Fruit fly (Drosophila melanogaster) whole organism, embryonic: ENCODE measurements around the gene CG42811.

Source experiments
- Bdp1 ChIP-seq: fragments of 200-800 bp; sonication (Bioruptor generic); optimal IDR thresholded peaks from 3 replicates; lab custom pipeline; 2016; ENCODE audit warnings: missing biosample characterization, missing genetic modification characterization
- Bteb2 ChIP-seq: fragments of 200-800 bp; sonication (Bioruptor generic); optimal IDR thresholded peaks from 2 replicates; lab custom pipeline; 2016; ENCODE audit warnings: missing biosample characterization, missing genetic modification characterization
- CG10321 ChIP-seq: fragments of 200-800 bp; sonication (Bioruptor generic); IDR thresholded peaks from 2 replicates; pipeline ENCODE4 v1.3.6; 2022; ENCODE audit warnings: missing biosample characterization, missing genetic modification characterization
- CG10543 ChIP-seq: fragments of 200-800 bp; sonication (Bioruptor generic); optimal IDR thresholded peaks from 3 replicates; lab custom pipeline; 2017; ENCODE audit warnings: missing biosample characterization, mild to moderate bottlenecking, missing genetic modification characterization, moderate library complexity
- CG11560 ChIP-seq: fragments of 200-800 bp; sonication (Bioruptor generic); IDR thresholded peaks from 3 replicates; pipeline ENCODE4 v1.3.6; 2022; ENCODE audit warnings: missing biosample characterization, missing genetic modification characterization
- CG12299 ChIP-seq: fragments of 200-800 bp; sonication (Bioruptor generic); optimal IDR thresholded peaks from 2 replicates; lab custom pipeline; 2018; ENCODE audit warnings: missing biosample characterization, mild to moderate bottlenecking, missing genetic modification characterization
- CG12744 ChIP-seq: fragments of 200-800 bp; sonication (Bioruptor generic); optimal IDR thresholded peaks from 2 replicates; lab custom pipeline; 2016; ENCODE audit warnings: missing biosample characterization, missing genetic modification characterization
- CG17361 ChIP-seq: fragments of 200-800 bp; sonication (Bioruptor generic); IDR thresholded peaks from 3 replicates; pipeline ENCODE4 v1.3.6; 2022; ENCODE audit warnings: missing biosample characterization, missing genetic modification characterization
- CG1792 ChIP-seq: fragments of 200-800 bp; sonication (Bioruptor generic); optimal IDR thresholded peaks from 2 replicates; lab custom pipeline; 2016; ENCODE audit warnings: missing biosample characterization, missing genetic modification characterization
- CG1832 ChIP-seq: fragments of 200-800 bp; sonication (Bioruptor generic); optimal IDR thresholded peaks from 2 replicates; lab custom pipeline; 2017; ENCODE audit warnings: missing biosample characterization, mild to moderate bottlenecking, missing genetic modification characterization, inconsistent platforms
- CG2129 ChIP-seq: fragments of 200-800 bp; sonication (Bioruptor generic); IDR thresholded peaks from 2 replicates; pipeline ENCODE4 v1.3.6; 2022; ENCODE audit warnings: missing biosample characterization, missing genetic modification characterization; ENCODE audit not compliant: partially characterized antibody
- CG2678 ChIP-seq: fragments of 200-800 bp; sonication (Bioruptor generic); optimal IDR thresholded peaks from 3 replicates; lab custom pipeline; 2019; ENCODE audit warnings: missing biosample characterization, mild to moderate bottlenecking, missing genetic modification characterization, moderate library complexity
- CG2889 ChIP-seq: fragments of 200-800 bp; sonication (Bioruptor generic); IDR thresholded peaks from 3 replicates; pipeline ENCODE4 v1.3.6; 2022; ENCODE audit warnings: missing biosample characterization, missing genetic modification characterization
- CG4424 ChIP-seq: fragments of 200-800 bp; sonication (Bioruptor generic); optimal IDR thresholded peaks from 3 replicates; lab custom pipeline; 2016; ENCODE audit warnings: missing biosample characterization, missing genetic modification characterization
- CG7372 ChIP-seq: fragments of 200-800 bp; sonication (Bioruptor generic); IDR thresholded peaks from 2 replicates; pipeline ENCODE4 v1.3.6; 2022; ENCODE audit warnings: missing biosample characterization, missing genetic modification characterization
- CG7928 ChIP-seq: fragments of 200-800 bp; sonication (Bioruptor generic); optimal IDR thresholded peaks from 2 replicates; lab custom pipeline; 2017; ENCODE audit warnings: missing biosample characterization, mild to moderate bottlenecking, missing genetic modification characterization
- CG8290 ChIP-seq, 3 experiments: fragments of 200-800 bp; sonication (Bioruptor generic); optimal IDR thresholded peaks; 2 replicates each; lab custom pipeline; 2016 to 2019; ENCODE audit warnings: missing biosample characterization in 3 of 3, missing genetic modification characterization in 3 of 3, mild to moderate bottlenecking in 2 of 3, moderate library complexity in 1 of 3
- CG9797 ChIP-seq: fragments of 200-800 bp; sonication (Bioruptor generic); optimal IDR thresholded peaks from 3 replicates; lab custom pipeline; 2018; ENCODE audit warnings: missing biosample characterization, mild to moderate bottlenecking, missing genetic modification characterization
- CG9817 ChIP-seq: fragments of 200-800 bp; sonication (Bioruptor generic); optimal IDR thresholded peaks from 2 replicates; lab custom pipeline; 2018; ENCODE audit warnings: missing biosample characterization, mild to moderate bottlenecking, missing genetic modification characterization, moderate library complexity
- CTCF ChIP-seq: fragments of 200-800 bp; sonication (Bioruptor generic); optimal IDR thresholded peaks from 2 replicates; lab custom pipeline; 2017; ENCODE audit warnings: missing biosample characterization, mild to moderate bottlenecking, missing genetic modification characterization, moderate library complexity
- Dbx ChIP-seq: fragments of 200-800 bp; sonication (Bioruptor generic); IDR thresholded peaks from 3 replicates; pipeline ENCODE4 v1.3.6; 2022; ENCODE audit warnings: missing biosample characterization, missing genetic modification characterization
- Dp ChIP-seq: fragments of 200-800 bp; sonication (Bioruptor generic); optimal IDR thresholded peaks from 2 replicates; lab custom pipeline; 2018; ENCODE audit warnings: missing biosample characterization, mild to moderate bottlenecking, missing genetic modification characterization, moderate library complexity
- Gug ChIP-seq: fragments of 200-800 bp; sonication (Bioruptor generic); IDR thresholded peaks from 4 replicates; pipeline ENCODE4 v1.3.6; 2022; ENCODE audit warnings: missing biosample characterization, missing genetic modification characterization
- H2.0 ChIP-seq: fragments of 200-800 bp; sonication (Bioruptor generic); IDR thresholded peaks from 2 replicates; pipeline ENCODE4 v1.3.6; 2022; ENCODE audit warnings: missing biosample characterization, missing genetic modification characterization
- Hsf ChIP-seq: fragments of 200-800 bp; sonication (Bioruptor generic); optimal IDR thresholded peaks from 3 replicates; lab custom pipeline; 2016; ENCODE audit warnings: missing biosample characterization, missing genetic modification characterization
- NK7.1 ChIP-seq: fragments of 200-800 bp; sonication (Bioruptor generic); optimal IDR thresholded peaks from 3 replicates; lab custom pipeline; 2016; ENCODE audit warnings: missing biosample characterization, missing genetic modification characterization
- Ravus ChIP-seq: fragments of 200-800 bp; sonication (Bioruptor generic); IDR thresholded peaks from 2 replicates; pipeline ENCODE4 v1.3.6; 2022; ENCODE audit warnings: missing biosample characterization, missing genetic modification characterization
- Tbp ChIP-seq: fragments of >200 bp; optimal IDR thresholded peaks from 2 replicates; lab custom pipeline; 2018; ENCODE audit warnings: missing biosample characterization, missing genetic modification characterization
- aop ChIP-seq: fragments of 200-800 bp; sonication (Bioruptor generic); IDR thresholded peaks from 2 replicates; pipeline ENCODE4 v1.3.6; 2022; ENCODE audit warnings: missing biosample characterization, missing genetic modification characterization
- bcd ChIP-seq: fragments of 200-800 bp; sonication (Bioruptor generic); optimal IDR thresholded peaks from 2 replicates; lab custom pipeline; 2017; ENCODE audit warnings: missing biosample characterization, mild to moderate bottlenecking, missing genetic modification characterization
- br ChIP-seq: fragments of >200 bp; optimal IDR thresholded peaks from 2 replicates; lab custom pipeline; 2017
- btn ChIP-seq: fragments of 200-800 bp; sonication (Bioruptor generic); optimal IDR thresholded peaks from 2 replicates; lab custom pipeline; 2016; ENCODE audit warnings: missing biosample characterization, missing genetic modification characterization
- cad ChIP-seq: fragments of >200 bp; optimal IDR thresholded peaks from 2 replicates; lab custom pipeline; 2017; ENCODE audit warnings: missing biosample characterization, missing genetic modification characterization
- caup ChIP-seq: fragments of 200-800 bp; sonication (Bioruptor generic); optimal IDR thresholded peaks from 3 replicates; lab custom pipeline; 2017; ENCODE audit warnings: missing biosample characterization, mild to moderate bottlenecking, missing genetic modification characterization, moderate library complexity; ENCODE audit not compliant: severe bottlenecking
- croc ChIP-seq: fragments of 200-800 bp; sonication (Bioruptor generic); conservative IDR thresholded peaks from 3 replicates; pipeline ENCODE4 v1.3.6; 2022; ENCODE audit warnings: missing biosample characterization, missing genetic modification characterization
- crp ChIP-seq, 2 experiments: fragments of 200-800 bp; sonication (Bioruptor generic); optimal IDR thresholded peaks; 2 replicates in 1 of 2; 3 replicates in 1 of 2; lab custom pipeline; 2017; ENCODE audit warnings: missing biosample characterization in 2 of 2, missing genetic modification characterization in 2 of 2, mild to moderate bottlenecking in 1 of 2, moderate library complexity in 1 of 2
- esg ChIP-seq: fragments of 200-800 bp; sonication (Bioruptor generic); conservative IDR thresholded peaks from 2 replicates; pipeline ENCODE4 v1.3.6; 2022; ENCODE audit warnings: missing biosample characterization, missing genetic modification characterization
- gce ChIP-seq: fragments of 200-800 bp; sonication (Bioruptor generic); IDR thresholded peaks from 3 replicates; pipeline ENCODE4 v1.3.6; 2022; ENCODE audit warnings: missing biosample characterization, missing genetic modification characterization
- her ChIP-seq: fragments of 200-800 bp; sonication (Bioruptor generic); optimal IDR thresholded peaks from 2 replicates; lab custom pipeline; 2016; ENCODE audit warnings: missing biosample characterization, missing genetic modification characterization
- kni ChIP-seq: fragments of 200-800 bp; sonication (Bioruptor generic); optimal IDR thresholded peaks from 3 replicates; lab custom pipeline; 2017; ENCODE audit warnings: mild to moderate bottlenecking, missing biosample characterization, missing genetic modification reagents, missing genetic modification characterization
- lab ChIP-seq: fragments of 200-800 bp; sonication (Bioruptor generic); optimal IDR thresholded peaks from 3 replicates; lab custom pipeline; 2017; ENCODE audit warnings: missing biosample characterization, missing genetic modification characterization, mild to moderate bottlenecking, moderate library complexity, missing genetic modification reagents
- pb ChIP-seq: fragments of 200-800 bp; sonication (Bioruptor generic); optimal IDR thresholded peaks from 3 replicates; lab custom pipeline; 2016; ENCODE audit warnings: missing biosample characterization, missing genetic modification characterization
- pfk ChIP-seq: fragments of 200-800 bp; sonication (Bioruptor generic); optimal IDR thresholded peaks from 2 replicates; lab custom pipeline; 2018; ENCODE audit warnings: missing biosample characterization, mild to moderate bottlenecking, missing genetic modification characterization, moderate library complexity
- sens ChIP-seq: fragments of 200-800 bp; sonication (Bioruptor generic); peaks from one replicate; lab custom pipeline; 2016; ENCODE audit warnings: missing biosample characterization, missing genetic modification characterization
- sob ChIP-seq: fragments of 200-800 bp; sonication (Bioruptor generic); IDR thresholded peaks from 2 replicates; pipeline ENCODE4 v1.3.6; 2022; ENCODE audit warnings: missing biosample characterization, missing genetic modification characterization
- stwl ChIP-seq: fragments of 200-800 bp; sonication (Bioruptor generic); optimal IDR thresholded peaks from 3 replicates; lab custom pipeline; 2018; ENCODE audit warnings: missing biosample characterization, mild to moderate bottlenecking, missing genetic modification characterization, moderate library complexity
- tio ChIP-seq: fragments of 200-800 bp; sonication (Bioruptor generic); optimal IDR thresholded peaks from 2 replicates; lab custom pipeline; 2017; ENCODE audit warnings: missing biosample characterization, missing genetic modification characterization, inconsistent platforms
- ttk ChIP-seq: fragments of 200-800 bp; sonication (Bioruptor generic); IDR thresholded peaks from 2 replicates; pipeline ENCODE4 v2.1.2; 2022; ENCODE audit warnings: missing biosample characterization, missing genetic modification characterization
- wek ChIP-seq: fragments of 200-800 bp; sonication (Bioruptor generic); optimal IDR thresholded peaks from 3 replicates; lab custom pipeline; 2018; ENCODE audit warnings: missing biosample characterization, mild to moderate bottlenecking, missing genetic modification characterization, moderate library complexity

Gene CG42811

DNA sequence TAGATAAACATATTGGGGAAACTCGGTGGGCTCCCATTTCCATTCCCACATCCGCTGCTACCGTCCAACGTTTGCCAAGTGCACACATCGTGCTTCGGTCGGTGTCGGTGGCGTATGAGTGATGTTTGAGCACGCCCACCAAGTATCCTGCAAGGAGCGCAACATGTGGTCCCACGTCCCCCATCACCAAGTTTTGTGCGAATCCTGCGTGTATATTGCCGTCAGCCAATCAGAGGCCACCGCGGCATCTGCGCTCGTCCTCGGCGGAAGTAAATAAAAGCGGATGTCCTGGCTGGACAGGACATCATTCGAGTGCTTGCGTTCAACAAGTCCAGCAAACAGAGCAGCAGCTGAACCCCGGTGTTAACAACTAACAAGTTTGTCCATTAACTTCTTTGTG, 25.8 kb downstream of the CG42811 start, which contains the start of gene Ms:
Ms (plus strand) TSS at position 301 of the 400 bp plus-strand sequence.
- TF ChIP-seq caup (GFP tag; lab: Kevin White, UChicago): no peak
- no peak for TF ChIP-seq lab (GFP tag; lab: Kevin White, UChicago)
- TF ChIP-seq CG7372 (GFP tag; lab: Robert Waterston, UW): 0 out of 2 replicates have a peak, but pooled peaks have one; percentile 12
- TF ChIP-seq CG11560 (tag; lab: Robert Waterston, UW): no peak

DNA sequence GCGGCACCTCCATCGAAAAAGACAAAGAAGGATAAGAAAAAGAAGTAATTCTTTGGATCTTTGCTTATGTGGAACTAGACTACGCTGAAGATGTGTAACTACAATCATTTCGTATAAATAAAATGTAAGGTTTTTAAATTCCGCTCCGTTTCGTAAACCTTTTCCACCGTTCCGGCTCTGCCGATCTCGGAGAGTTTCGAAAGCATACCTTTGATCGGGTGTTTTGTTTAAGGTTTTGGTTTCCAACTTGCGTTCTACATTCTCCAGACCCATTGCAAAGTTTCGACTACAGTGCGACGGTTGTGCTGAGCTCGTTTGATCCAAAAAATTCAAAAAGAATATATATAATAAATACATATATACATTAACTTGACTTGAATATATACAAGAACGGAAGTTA, 30.4 kb downstream of the CG42811 start, which contains the start of gene CG6432:
CG6432 (plus strand) TSS at position 301 of the 400 bp plus-strand sequence.
- TF ChIP-seq CG7928 (GFP tag; lab: Kevin White, UChicago) (no peak), aop (no peak), CG4424 (no peak), sob (no peak), sens (GFP tag; lab: Kevin White, UChicago) (no peak), her (GFP tag; lab: Kevin White, UChicago) (no peak), stwl (tag; lab: Kevin White, UChicago) (no peak), esg (GFP tag; lab: Robert Waterston, UW) (no peak), croc (GFP tag; lab: Robert Waterston, UW) (no peak), bcd (GFP tag; lab: Kevin White, UChicago) (no peak), CG2129 (GFP tag; lab: Robert Waterston, UW) (no peak), kni (GFP tag; lab: Kevin White, UChicago) (no peak), Hsf (GFP tag; lab: Kevin White, UChicago) (no peak), ttk (no peak), pfk (no peak), Tbp (GFP tag; lab: Kevin White, UChicago) (no peak), pb (no peak), wek (GFP tag; lab: Kevin White, UChicago) (no peak)

DNA sequence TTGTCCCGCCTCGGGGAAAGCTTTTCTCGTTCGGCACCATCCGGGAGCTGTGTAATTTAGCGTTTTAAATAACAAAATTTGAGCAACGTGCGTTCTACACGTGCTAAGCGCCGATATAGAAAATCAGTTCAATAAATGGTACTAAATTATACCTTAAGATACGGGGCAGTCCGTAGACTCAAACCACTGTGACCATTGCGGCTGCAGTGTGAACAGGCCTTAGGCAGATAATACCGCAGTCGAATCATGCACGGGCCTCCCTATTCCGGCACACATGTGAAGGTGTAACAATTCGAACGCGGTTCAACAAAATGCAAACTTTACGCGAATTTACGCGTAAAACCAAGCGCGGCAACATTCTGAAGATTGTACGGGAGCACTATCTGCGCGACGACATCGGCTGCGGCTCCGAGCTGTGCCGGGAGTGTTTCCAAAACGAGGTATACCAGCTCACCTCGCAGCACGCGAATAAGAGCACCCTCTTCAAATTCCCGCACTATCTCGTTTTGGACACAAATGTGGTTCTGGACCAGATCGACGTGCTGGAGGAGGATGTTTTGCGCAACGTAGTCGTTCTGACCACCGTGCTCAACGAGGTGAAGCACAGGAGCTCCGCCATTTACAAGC, 33.7 kb downstream of the CG42811 start, which contains the start of the genes Rrp5 and Dis3:
Rrp5 (minus strand) TSS at position 135 of the 627 bp plus-strand sequence.
Dis3 (plus strand) TSS at position 252 of the 627 bp plus-strand sequence.
- no peak for TF ChIP-seq gce (GFP tag; lab: Robert Waterston, UW)
- peak; percentile 45; the same call in 1 of the 2 replicates for TF ChIP-seq H2.0 (GFP tag; lab: Robert Waterston, UW)
- TF ChIP-seq Tbp (GFP tag; lab: Kevin White, UChicago): no peak
- no peak for TF ChIP-seq CG2678
- peak in 1 of 2 experiments; percentile 66 for TF ChIP-seq crp (GFP tag; optimal IDR thresholded peaks at IDR 0.05; lab: Kevin White, UChicago)
- TF ChIP-seq Gug: no peak; the same call in 3 of the 4 replicates
- TF ChIP-seq tio (GFP tag; lab: Kevin White, UChicago): no peak
- TF ChIP-seq CG2889 (GFP tag; lab: Robert Waterston, UW): no peak
- TF ChIP-seq CG9817: peak; percentile 44
- no peak for TF ChIP-seq cad (GFP tag; lab: Kevin White, UChicago)
- TF ChIP-seq btn: no peak
- no peak for TF ChIP-seq CG12744 (GFP tag; lab: Kevin White, UChicago)
- TF ChIP-seq Bdp1 (GFP tag; lab: Kevin White, UChicago): peak; percentile 38
- no peak for TF ChIP-seq CG10321 (GFP tag; lab: Robert Waterston, UW)
- TF ChIP-seq CG8290 (GFP tag; optimal IDR thresholded peaks at IDR 0.05; lab: Kevin White, UChicago): no peak
- no peak for TF ChIP-seq CG8290 (tag; optimal IDR thresholded peaks at IDR 0.05; lab: Kevin White, UChicago)
- peak; percentile 83 for TF ChIP-seq CG9797 (GFP tag; lab: Kevin White, UChicago)
- TF ChIP-seq Ravus (GFP tag; lab: Robert Waterston, UW): no peak
- TF ChIP-seq br (lab: Kevin White, UChicago): no peak
- no peak for TF ChIP-seq CTCF
- no peak for TF ChIP-seq CG1832 (GFP tag; lab: Kevin White, UChicago)
- peak; percentile 96 for TF ChIP-seq CG1792 (GFP tag; lab: Kevin White, UChicago)
- TF ChIP-seq Dp (GFP tag; lab: Kevin White, UChicago): peak; percentile 64
- TF ChIP-seq Dbx: peak; percentile 59; the same call in 1 of the 3 replicates
- no peak for TF ChIP-seq Bteb2 (GFP tag; lab: Kevin White, UChicago)
- TF ChIP-seq CG10543 (GFP tag; lab: Kevin White, UChicago): no peak
- no peak for TF ChIP-seq CG12299 (tag; lab: Kevin White, UChicago)
- no peak for TF ChIP-seq CG17361
- TF ChIP-seq NK7.1 (GFP tag; lab: Kevin White, UChicago): no peak
